Worm (Caenorhabditis elegans) whole organism, mixed stage, embryonic: ENCODE data around the gene aqp-1.

ENCODE experiments used
- bed-3 ChIP-seq: fragments of 200-800 bp; sonication (Bioruptor generic); optimal IDR thresholded peaks from 3 replicates; lab custom pipeline; 2018; ENCODE audit warnings: mild to moderate bottlenecking, missing genetic modification characterization, moderate library complexity, missing compliant biosample characterization
- blmp-1 ChIP-seq: fragments of 150-350 bp; optimal IDR thresholded peaks from 2 replicates; lab custom pipeline; 2014; ENCODE audit warnings: missing biosample characterization, missing genetic modification characterization
- ceh-39 ChIP-seq: fragments of 150-350 bp; optimal IDR thresholded peaks from 2 replicates; lab custom pipeline; 2014; ENCODE audit warnings: missing biosample characterization, missing genetic modification characterization
- ceh-43 ChIP-seq: fragments of 200-800 bp; sonication (Bioruptor generic); optimal IDR thresholded peaks from 2 replicates; lab custom pipeline; 2018; ENCODE audit warnings: mild to moderate bottlenecking, missing genetic modification characterization, moderate library complexity, missing compliant biosample characterization
- ceh-83 ChIP-seq: fragments of 200-800 bp; sonication (Bioruptor generic); optimal IDR thresholded peaks from 2 replicates; lab custom pipeline; 2018; ENCODE audit warnings: mild to moderate bottlenecking, missing genetic modification characterization, missing compliant biosample characterization
- ces-1 ChIP-seq: fragments of 150-350 bp; optimal IDR thresholded peaks from 2 replicates; lab custom pipeline; 2014; ENCODE audit warnings: missing biosample characterization, missing genetic modification reagents, missing genetic modification characterization
- cnd-1 ChIP-seq: fragments of 200-800 bp; sonication (Bioruptor generic); optimal IDR thresholded peaks from 2 replicates; lab custom pipeline; 2018; ENCODE audit warnings: mild to moderate bottlenecking, missing genetic modification characterization, missing compliant biosample characterization
- drap-1 ChIP-seq: fragments of 200-800 bp; sonication (Bioruptor generic); optimal IDR thresholded peaks from 3 replicates; lab custom pipeline; 2018; ENCODE audit warnings: mild to moderate bottlenecking, missing genetic modification characterization, missing compliant biosample characterization
- elt-1 ChIP-seq: sonication (generic microtip); optimal IDR thresholded peaks from 2 replicates; lab custom pipeline; 2017; ENCODE audit warnings: missing genetic modification characterization, mild to moderate bottlenecking, missing compliant biosample characterization, antibody characterized with exemption, moderate library complexity, borderline replicate concordance; ENCODE audit not compliant: insufficient read depth
- elt-3 ChIP-seq: fragments of 150-350 bp; optimal IDR thresholded peaks from 2 replicates; lab custom pipeline; 2014; ENCODE audit warnings: missing biosample characterization, missing genetic modification characterization
- flh-1 ChIP-seq: fragments of 200-800 bp; sonication (Bioruptor generic); optimal IDR thresholded peaks from 2 replicates; lab custom pipeline; 2018; ENCODE audit warnings: mild to moderate bottlenecking, missing genetic modification characterization, moderate library complexity, missing compliant biosample characterization
- ham-2 ChIP-seq: fragments of 200-800 bp; sonication (Bioruptor generic); optimal IDR thresholded peaks from 2 replicates; lab custom pipeline; 2018; ENCODE audit warnings: mild to moderate bottlenecking, missing genetic modification characterization, missing compliant biosample characterization
- hlh-1 ChIP-seq: fragments of 150-350 bp; optimal IDR thresholded peaks from 2 replicates; lab custom pipeline; 2014; ENCODE audit warnings: missing biosample characterization, missing genetic modification reagents, missing genetic modification characterization
- lin-13 ChIP-seq: fragments of 150-350 bp; optimal IDR thresholded peaks from 2 replicates; lab custom pipeline; 2014; ENCODE audit warnings: missing biosample characterization, missing genetic modification characterization
- lin-32 ChIP-seq: fragments of 200-800 bp; sonication (Bioruptor generic); optimal IDR thresholded peaks from 2 replicates; lab custom pipeline; 2018; ENCODE audit warnings: mild to moderate bottlenecking, missing genetic modification characterization, missing compliant biosample characterization
- lsy-2 ChIP-seq: fragments of 150-350 bp; optimal IDR thresholded peaks from 2 replicates; lab custom pipeline; 2014; ENCODE audit warnings: missing biosample characterization, missing genetic modification characterization
- mab-5 ChIP-seq: fragments of 150-350 bp; optimal IDR thresholded peaks from 2 replicates; lab custom pipeline; 2014; ENCODE audit warnings: missing biosample characterization, missing genetic modification characterization
- mep-1 ChIP-seq: fragments of 150-350 bp; optimal IDR thresholded peaks from 2 replicates; lab custom pipeline; 2017; ENCODE audit warnings: missing biosample characterization, missing genetic modification reagents, missing genetic modification characterization, inconsistent platforms
- mls-2 ChIP-seq: sonication (generic microtip); optimal IDR thresholded peaks from 2 replicates; lab custom pipeline; 2016; ENCODE audit warnings: mild to moderate bottlenecking, missing genetic modification characterization, moderate library complexity, missing compliant biosample characterization
- nhr-12 ChIP-seq: fragments of 150-350 bp; optimal IDR thresholded peaks from 2 replicates; lab custom pipeline; 2014; ENCODE audit warnings: missing biosample characterization, missing genetic modification characterization
- nhr-2 ChIP-seq: fragments of 150-350 bp; optimal IDR thresholded peaks from 2 replicates; lab custom pipeline; 2014; ENCODE audit warnings: missing biosample characterization, missing genetic modification characterization
- nhr-28 ChIP-seq: fragments of 150-350 bp; optimal IDR thresholded peaks from 2 replicates; lab custom pipeline; 2014; ENCODE audit warnings: missing biosample characterization, missing genetic modification characterization
- nhr-76 ChIP-seq: sonication (generic microtip); optimal IDR thresholded peaks from 2 replicates; lab custom pipeline; 2017; ENCODE audit warnings: missing biosample characterization, missing genetic modification characterization
- pha-4 ChIP-seq: fragments of 150-350 bp; optimal IDR thresholded peaks from 2 replicates; lab custom pipeline; 2018; ENCODE audit warnings: missing biosample characterization, missing genetic modification reagents, missing genetic modification characterization
- snpc-4 ChIP-seq: fragments of 150-350 bp; optimal IDR thresholded peaks from 2 replicates; lab custom pipeline; 2014; ENCODE audit warnings: missing biosample characterization, missing genetic modification characterization
- sptf-1 ChIP-seq: sonication (generic microtip); optimal IDR thresholded peaks from 2 replicates; lab custom pipeline; 2017; ENCODE audit warnings: mild to moderate bottlenecking, missing genetic modification characterization, moderate library complexity, missing compliant biosample characterization
- tbx-8 ChIP-seq: fragments of 200-800 bp; sonication (Bioruptor generic); optimal IDR thresholded peaks from 2 replicates; lab custom pipeline; 2018; ENCODE audit warnings: mild to moderate bottlenecking, missing genetic modification characterization, moderate library complexity, missing compliant biosample characterization
- unc-120 ChIP-seq: sonication (generic microtip); optimal IDR thresholded peaks from 2 replicates; lab custom pipeline; 2017; ENCODE audit warnings: missing genetic modification characterization, missing compliant biosample characterization; ENCODE audit not compliant: poor library complexity, severe bottlenecking
- unc-39 ChIP-seq: fragments of 150-350 bp; optimal IDR thresholded peaks from 2 replicates; lab custom pipeline; 2014; ENCODE audit warnings: missing biosample characterization, missing genetic modification characterization
- zip-8 ChIP-seq: fragments of 150-350 bp; optimal IDR thresholded peaks from 2 replicates; lab custom pipeline; 2014; ENCODE audit warnings: missing biosample characterization, missing genetic modification characterization
- ztf-11 ChIP-seq: fragments of 150-350 bp; optimal IDR thresholded peaks from 2 replicates; lab custom pipeline; 2014; ENCODE audit warnings: missing biosample characterization, missing genetic modification characterization

aqp-1 gene

ce11 chrII:7251978-7252377, 13.8 kb upstream of the aqp-1 start, which contains the start of the genes prx-13 and ada-2:
TSS of gene prx-13 (minus strand) at chrII:7252015.
TSS of gene ada-2 (plus strand) at chrII:7252259.
- TF ChIP-seq cnd-1 (no peak), zip-8 (tag; lab: Kevin White, UChicago) (no peak), nhr-2 (no peak), unc-120 (no peak)

- TF ChIP-seq hlh-1 (tag; lab: Kevin White, UChicago) (no peak), ces-1 (GFP tag; lab: Kevin White, UChicago) (no peak), elt-3 (tag; lab: Kevin White, UChicago) (no peak), flh-1 (no peak), ceh-43 (GFP tag; lab: Kevin White, UChicago) (no peak), lin-32 (no peak), mls-2 (tag; lab: Kevin White, UChicago) (no peak), nhr-12 (tag; lab: Kevin White, UChicago) (no peak), ham-2 (GFP tag; lab: Kevin White, UChicago) (no peak), mep-1 (tag; lab: Kevin White, UChicago) (no peak), zip-8 (tag; lab: Kevin White, UChicago) (no peak), ztf-11 (tag; lab: Kevin White, UChicago) (no peak), snpc-4 (tag; lab: Kevin White, UChicago) (no peak), nhr-2 (no peak), unc-120 (no peak), pha-4 (tag; lab: Kevin White, UChicago) (no peak), sptf-1 (tag; lab: Kevin White, UChicago) (no peak)
Measured at ce11 chrII:7245576-7245975, 7.4 kb upstream of the aqp-1 start, which contains the start of gene skpo-3. TSS of gene skpo-3 (plus strand) at chrII:7245876.

ce11 chrII:7242754-7243153, 4.6 kb upstream of the aqp-1 start:
- TF ChIP-seq ces-1 (GFP tag; lab: Kevin White, UChicago) (no peak), pha-4 (tag; lab: Kevin White, UChicago) (no peak), nhr-28 (no peak), elt-1 (tag; lab: Kevin White, UChicago) (no peak), ceh-39 (tag; lab: Kevin White, UChicago) (no peak), flh-1 (no peak), mep-1 (tag; lab: Kevin White, UChicago) (no peak), nhr-2 (no peak), unc-39 (no peak), ceh-43 (GFP tag; lab: Kevin White, UChicago) (no peak), blmp-1 (tag; lab: Kevin White, UChicago) (no peak)
- TF ChIP-seq, all 35 proteins: peak for 0

ce11 chrII:7239705-7240104, 1.6 kb upstream of the aqp-1 start:
- TF ChIP-seq elt-3 (tag; lab: Kevin White, UChicago): no peak
- TF ChIP-seq drap-1 (GFP tag; lab: Kevin White, UChicago): no peak
- no peak for TF ChIP-seq ztf-11 (tag; lab: Kevin White, UChicago)
- TF ChIP-seq ces-1 (GFP tag; lab: Kevin White, UChicago): no peak
- TF ChIP-seq lsy-2 (tag; lab: Kevin White, UChicago): no peak
- TF ChIP-seq mab-5 (tag; lab: Kevin White, UChicago): no peak
- no peak for TF ChIP-seq hlh-1 (tag; lab: Kevin White, UChicago)
- no peak for TF ChIP-seq ceh-83 (GFP tag; lab: Kevin White, UChicago)
- TF ChIP-seq elt-1 (tag; lab: Kevin White, UChicago): no peak
- TF ChIP-seq mep-1 (tag; lab: Kevin White, UChicago): no peak
- no peak for TF ChIP-seq blmp-1 (tag; lab: Kevin White, UChicago)
- no peak for TF ChIP-seq lin-13 (tag; lab: Kevin White, UChicago)
- no peak for TF ChIP-seq nhr-76 (tag; lab: Kevin White, UChicago)
- no peak for TF ChIP-seq ceh-43 (GFP tag; lab: Kevin White, UChicago)
- TF ChIP-seq zip-8 (tag; lab: Kevin White, UChicago): no peak

- TF ChIP-seq mep-1 (tag; lab: Kevin White, UChicago) (no peak), tbx-8 (GFP tag; lab: Kevin White, UChicago) (no peak), snpc-4 (tag; lab: Kevin White, UChicago) (no peak), ceh-43 (GFP tag; lab: Kevin White, UChicago) (no peak), bed-3 (no peak), ceh-83 (GFP tag; lab: Kevin White, UChicago) (no peak), zip-8 (tag; lab: Kevin White, UChicago) (no peak), mab-5 (tag; lab: Kevin White, UChicago) (no peak)
- TF ChIP-seq, all 35 proteins: peak for 0
Measured at ce11 chrII:7238791-7239190, 642 bp upstream of the aqp-1 start.
